Fruit fly (Drosophila melanogaster) whole organism, embryonic: Measurements from ENCODE around the gene CG5500.

ENCODE experiments used
- CG34376 ChIP-seq: fragments of 200-800 bp; sonication (Bioruptor generic); optimal IDR thresholded peaks from 2 replicates; lab custom pipeline; 2018; ENCODE audit warnings: missing biosample characterization, mild to moderate bottlenecking, missing genetic modification characterization
- CrebB ChIP-seq: fragments of 200-800 bp; sonication (Bioruptor generic); optimal IDR thresholded peaks from 3 replicates; lab custom pipeline; 2018; ENCODE audit warnings: missing biosample characterization, mild to moderate bottlenecking, missing genetic modification characterization
- Hr39 ChIP-seq: fragments of >200 bp; optimal IDR thresholded peaks from 2 replicates; lab custom pipeline; 2017
- ab ChIP-seq: fragments of 200-800 bp; sonication (Bioruptor generic); optimal IDR thresholded peaks from 2 replicates; lab custom pipeline; 2016; ENCODE audit warnings: missing biosample characterization, missing genetic modification characterization
- aop ChIP-seq: fragments of 200-800 bp; sonication (Bioruptor generic); IDR thresholded peaks from 2 replicates; pipeline ENCODE4 v1.3.6; 2022; ENCODE audit warnings: missing biosample characterization, missing genetic modification characterization
- dimm ChIP-seq: fragments of 200-800 bp; sonication (Bioruptor generic); IDR thresholded peaks from 2 replicates; pipeline ENCODE4 v1.3.6; 2022; ENCODE audit warnings: missing biosample characterization, missing genetic modification characterization
- dysf ChIP-seq: fragments of 200-800 bp; sonication (Bioruptor generic); IDR thresholded peaks from 3 replicates; pipeline ENCODE4 v1.3.6; 2022; ENCODE audit warnings: missing biosample characterization, missing genetic modification characterization

DNA sequence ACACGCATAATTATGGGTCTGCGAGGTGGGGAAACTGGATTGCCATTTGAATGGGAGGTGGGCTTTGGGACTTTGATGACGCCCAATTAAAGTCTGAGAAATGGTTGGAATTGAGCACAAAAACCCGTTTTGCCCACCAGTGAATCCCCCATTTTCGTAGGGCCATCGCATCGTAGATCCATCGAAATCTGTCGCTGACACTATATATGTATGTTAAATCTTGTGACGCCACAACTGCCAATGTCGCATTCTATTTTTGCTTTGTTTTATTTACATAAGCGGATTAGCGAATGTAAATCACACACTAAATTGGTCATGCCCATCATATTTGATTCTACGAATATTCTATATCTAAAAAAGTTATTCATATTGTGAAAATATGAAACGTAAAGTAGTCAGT is 50.0 kb downstream of the CG5500 start:
- TF ChIP-seq dimm (no peak), ab (GFP tag; lab: Kevin White, UChicago) (no peak), aop (GFP tag; lab: Robert Waterston, UW) (no peak), dysf (GFP tag; lab: Robert Waterston, UW) (no peak), CG34376 (GFP tag; lab: Kevin White, UChicago) (no peak), Hr39 (lab: Kevin White, UChicago) (no peak), CrebB (tag; lab: Kevin White, UChicago) (no peak)
